Worm (Caenorhabditis elegans): ENCODE data around the gene R144.3.
"Not testable (repeated sequence)": the region's sequence is repeated elsewhere in the genome, so short reads cannot be mapped to it uniquely, and the experiment has no call there.

R144.3 gene

ce11 chrIII:5021689-5022088 lies at the start of gene R144.3:
TSS of gene R144.3 (plus strand) at chrIII:5021989.
- TF ChIP-seq klf-2 (GFP tag; conservative IDR thresholded peaks at IDR 0.05) (no peak), tab-1 (GFP tag; IDR thresholded peaks at IDR 0.05) (no peak), ztf-23 (GFP tag; IDR thresholded peaks at IDR 0.05) (no peak), ztf-29 (GFP tag; IDR thresholded peaks at IDR 0.05) (no peak), T22C8.4 (GFP tag; IDR thresholded peaks at IDR 0.05) (no peak), med-1 (GFP tag; optimal IDR thresholded peaks at IDR 0.05; ENCODE audit: insufficient read depth) (no peak), cog-1 (tag; optimal IDR thresholded peaks at IDR 0.05) (no peak), ref-1 (GFP tag; conservative IDR thresholded peaks at IDR 0.05) (no peak), flt-1 (GFP tag; IDR thresholded peaks at IDR 0.05) (no peak)

- not testable (repeated sequence) for TF ChIP-seq ztf-23, T22C8.4, tab-1 (GFP tag; IDR thresholded peaks at IDR 0.05)
Observed at ce11 chrIII:4980367-4980766, 41.4 kb upstream of the R144.3 start, which contains the start of gene C27F2.6. TSS of gene C27F2.6 (minus strand) at chrIII:4980467.

ce11 chrIII:4983961-4984360 lies 37.8 kb upstream of the R144.3 start:
- no peak for TF ChIP-seq klf-2 (GFP tag; conservative IDR thresholded peaks at IDR 0.05)
- no peak for TF ChIP-seq ztf-23 (GFP tag; IDR thresholded peaks at IDR 0.05)
- TF ChIP-seq T22C8.4 (GFP tag; IDR thresholded peaks at IDR 0.05): no peak
- no peak for TF ChIP-seq flt-1 (GFP tag; IDR thresholded peaks at IDR 0.05)
- TF ChIP-seq cog-1 (tag; optimal IDR thresholded peaks at IDR 0.05): no peak
- TF ChIP-seq med-1 (GFP tag; optimal IDR thresholded peaks at IDR 0.05; ENCODE audit: insufficient read depth): no peak
- no peak for TF ChIP-seq tab-1 (GFP tag; IDR thresholded peaks at IDR 0.05)
- TF ChIP-seq ref-1 (GFP tag; conservative IDR thresholded peaks at IDR 0.05): no peak
- no peak for TF ChIP-seq ztf-29 (GFP tag; IDR thresholded peaks at IDR 0.05)

ce11 chrIII:4984444-4985086 lies 37.2 kb upstream of the R144.3 start, which contains the start of gene C27F2.7:
TSS of gene C27F2.7 (minus strand) at chrIII:4984494.
- TF ChIP-seq flt-1 (GFP tag; IDR thresholded peaks at IDR 0.05): no peak
- no peak for TF ChIP-seq klf-2 (GFP tag; conservative IDR thresholded peaks at IDR 0.05)
- no peak for TF ChIP-seq ztf-29 (GFP tag; IDR thresholded peaks at IDR 0.05)
- no peak for TF ChIP-seq cog-1 (tag; optimal IDR thresholded peaks at IDR 0.05)
- no peak for TF ChIP-seq ref-1 (GFP tag; conservative IDR thresholded peaks at IDR 0.05)
- TF ChIP-seq tab-1 (GFP tag; IDR thresholded peaks at IDR 0.05): no peak

- 0 out of 2 replicates have a peak, but pooled peaks have one; percentile 42 for TF ChIP-seq flt-1 (GFP tag; IDR thresholded peaks at IDR 0.05)
- TF ChIP-seq klf-2 (GFP tag; conservative IDR thresholded peaks at IDR 0.05): no peak
- TF ChIP-seq tab-1 (GFP tag; IDR thresholded peaks at IDR 0.05): no peak
- TF ChIP-seq T22C8.4 (GFP tag; IDR thresholded peaks at IDR 0.05): no peak
Observed at ce11 chrIII:4986790-4987259, 35.0 kb upstream of the R144.3 start, which contains the start of the genes C27F2.10 and wdr-60. TSS of gene C27F2.10 (minus strand) at chrIII:4986898. TSS of gene wdr-60 (plus strand) at chrIII:4987209.

- TF ChIP-seq flt-1 (GFP tag; IDR thresholded peaks at IDR 0.05): no peak
- no peak for TF ChIP-seq ztf-23 (GFP tag; IDR thresholded peaks at IDR 0.05)
- TF ChIP-seq med-1 (GFP tag; optimal IDR thresholded peaks at IDR 0.05; ENCODE audit: insufficient read depth): no peak
- no peak for TF ChIP-seq ztf-29 (GFP tag; IDR thresholded peaks at IDR 0.05)
- TF ChIP-seq tab-1 (GFP tag; IDR thresholded peaks at IDR 0.05): no peak
- no peak for TF ChIP-seq cog-1 (tag; optimal IDR thresholded peaks at IDR 0.05)
- TF ChIP-seq klf-2 (GFP tag; conservative IDR thresholded peaks at IDR 0.05): no peak
- no peak for TF ChIP-seq ref-1 (GFP tag; conservative IDR thresholded peaks at IDR 0.05)
- no peak for TF ChIP-seq T22C8.4 (GFP tag; IDR thresholded peaks at IDR 0.05)
Observed at ce11 chrIII:4987666-4988065, 34.1 kb upstream of the R144.3 start.

- TF ChIP-seq T22C8.4 (GFP tag; IDR thresholded peaks at IDR 0.05): peak; percentile 57; the same call in 1 of the 2 replicates
- TF ChIP-seq flt-1 (GFP tag; IDR thresholded peaks at IDR 0.05): no peak
Observed at ce11 chrIII:4998111-4998859, 23.5 kb upstream of the R144.3 start, which contains the start of gene tmem-131. TSS of gene tmem-131 (minus strand) at chrIII:4998161.

ce11 chrIII:4998956-4999425 lies 22.8 kb upstream of the R144.3 start, which contains the start of gene smcr-8:
TSS of gene smcr-8 (plus strand) at chrIII:4999375.
- no peak for TF ChIP-seq ztf-23 (GFP tag; IDR thresholded peaks at IDR 0.05)
- no peak for TF ChIP-seq ref-1 (GFP tag; conservative IDR thresholded peaks at IDR 0.05)
- TF ChIP-seq ztf-29 (GFP tag; IDR thresholded peaks at IDR 0.05): no peak
- no peak for TF ChIP-seq cog-1 (tag; optimal IDR thresholded peaks at IDR 0.05)

- TF ChIP-seq cog-1 (tag; optimal IDR thresholded peaks at IDR 0.05) (no peak), klf-2 (GFP tag; conservative IDR thresholded peaks at IDR 0.05) (no peak), med-1 (GFP tag; optimal IDR thresholded peaks at IDR 0.05; ENCODE audit: insufficient read depth) (no peak), ref-1 (GFP tag; conservative IDR thresholded peaks at IDR 0.05) (no peak), ztf-23 (GFP tag; IDR thresholded peaks at IDR 0.05) (no peak), tab-1 (GFP tag; IDR thresholded peaks at IDR 0.05) (no peak), flt-1 (GFP tag; IDR thresholded peaks at IDR 0.05) (no peak), T22C8.4 (GFP tag; IDR thresholded peaks at IDR 0.05) (no peak), ztf-29 (GFP tag; IDR thresholded peaks at IDR 0.05) (no peak)
Observed at ce11 chrIII:5002231-5002630, 19.6 kb upstream of the R144.3 start, which contains the start of gene R144.10. TSS of gene R144.10 (minus strand) at chrIII:5002331.

- TF ChIP-seq T22C8.4 (GFP tag; IDR thresholded peaks at IDR 0.05) (no peak), cog-1 (tag; optimal IDR thresholded peaks at IDR 0.05) (no peak), med-1 (GFP tag; optimal IDR thresholded peaks at IDR 0.05; ENCODE audit: insufficient read depth) (no peak), tab-1 (GFP tag; IDR thresholded peaks at IDR 0.05) (no peak), ref-1 (GFP tag; conservative IDR thresholded peaks at IDR 0.05) (no peak), klf-2 (GFP tag; conservative IDR thresholded peaks at IDR 0.05) (no peak), ztf-23 (GFP tag; IDR thresholded peaks at IDR 0.05) (no peak), flt-1 (GFP tag; IDR thresholded peaks at IDR 0.05) (no peak), ztf-29 (GFP tag; IDR thresholded peaks at IDR 0.05) (no peak)
Observed at ce11 chrIII:5004621-5005020, 17.2 kb upstream of the R144.3 start, which contains the start of gene R144.6. TSS of gene R144.6 (minus strand) at chrIII:5004721.

Measured in whole organism, midembryonic.